Worm (Caenorhabditis elegans): ENCODE results near the gene rdl-1.

ce11 chrIV:7783801-7784411 lies 13.8 kb upstream of the rdl-1 start, which contains the start of gene tag-321:
- no peak for TF ChIP-seq dao-5 (tag; optimal IDR thresholded peaks at IDR 0.05)
- no peak for TF ChIP-seq him-1 (tag; optimal IDR thresholded peaks at IDR 0.05)
- no peak for TF ChIP-seq W03F9.2 (tag; optimal IDR thresholded peaks at IDR 0.05)

Data from whole organism, L4/young adult.